Worm (Caenorhabditis elegans): ENCODE results near the gene C14C6.13.

Gene C14C6.13

DNA sequence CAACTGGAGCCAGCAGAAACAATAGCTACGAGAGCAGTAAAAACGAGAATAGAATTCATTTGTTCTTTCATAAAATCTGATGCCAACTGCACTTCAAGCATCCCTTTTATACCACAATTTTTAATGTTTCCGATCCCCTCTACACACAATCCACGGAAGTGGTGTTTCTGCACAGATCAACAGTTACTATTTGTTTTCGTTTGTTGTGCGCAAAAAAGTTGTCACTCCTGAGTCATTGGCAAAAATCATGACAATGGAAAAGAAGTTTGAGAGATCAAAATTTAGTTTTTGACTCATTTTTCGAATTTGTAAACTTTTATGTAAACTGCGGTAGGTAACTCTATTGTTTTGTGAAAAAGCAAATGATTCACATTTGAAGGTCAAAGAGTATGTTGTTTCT, 29.6 kb upstream of the C14C6.13 start, which contains the start of gene srlf-37:
Gene srlf-37, minus strand, starts transcription at position 101 of the 400 bp plus-strand sequence.
- no peak for TF ChIP-seq lin-11 (tag; optimal IDR thresholded peaks at IDR 0.05)
- no peak for TF ChIP-seq mdl-1 (tag; optimal IDR thresholded peaks at IDR 0.05)
- no peak for TF ChIP-seq sma-9 (GFP tag; optimal IDR thresholded peaks at IDR 0.05)
- TF ChIP-seq sma-9 (tag; optimal IDR thresholded peaks at IDR 0.05), result no peak
- no peak for TF ChIP-seq lin-39 (tag; optimal IDR thresholded peaks at IDR 0.05)
- no peak for TF ChIP-seq peb-1 (tag; optimal IDR thresholded peaks at IDR 0.05)
- TF ChIP-seq nhr-23 (tag; optimal IDR thresholded peaks at IDR 0.05), result no peak
- no peak for TF ChIP-seq ama-1 (optimal IDR thresholded peaks at IDR 0.05)
- TF ChIP-seq unc-62 (GFP tag; optimal IDR thresholded peaks at IDR 0.05), result no peak
- TF ChIP-seq ceh-16 (tag; optimal IDR thresholded peaks at IDR 0.05), result no peak
- no peak for TF ChIP-seq nhr-10 (tag; optimal IDR thresholded peaks at IDR 0.05)
- TF ChIP-seq alr-1 (tag; optimal IDR thresholded peaks at IDR 0.05), result no peak
- TF ChIP-seq zag-1 (tag; optimal IDR thresholded peaks at IDR 0.05), result no peak
- no peak for TF ChIP-seq ztf-11 (tag; optimal IDR thresholded peaks at IDR 0.05)

DNA sequence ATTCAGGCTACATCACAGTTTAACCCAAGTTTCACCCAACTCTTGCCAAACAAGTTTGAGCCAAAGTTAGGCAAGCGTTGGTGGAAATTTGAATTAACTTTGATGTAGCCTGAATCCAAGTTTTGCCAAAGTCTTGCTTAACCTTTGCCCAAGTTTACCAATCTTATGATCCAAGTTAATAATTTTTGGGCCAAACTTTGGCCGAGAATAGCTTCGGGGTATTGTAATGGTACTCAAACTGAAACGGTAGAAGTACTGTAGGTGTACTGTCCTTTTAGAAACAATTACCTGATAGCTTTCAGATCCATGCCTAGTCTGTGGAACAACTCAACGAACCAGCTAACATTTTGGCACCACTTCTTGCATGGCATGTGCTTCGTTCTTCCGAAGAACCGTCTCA, 25.7 kb upstream of the C14C6.13 start, which contains the start of gene nhr-251:
Gene nhr-251, plus strand, starts transcription at position 301 of the 400 bp plus-strand sequence.
- TF ChIP-seq nhr-77 (tag; optimal IDR thresholded peaks at IDR 0.05) (no peak), lin-39 (tag; optimal IDR thresholded peaks at IDR 0.05) (no peak), unc-55 (GFP tag; optimal IDR thresholded peaks at IDR 0.05) (no peak), unc-39 (tag; optimal IDR thresholded peaks at IDR 0.05) (no peak), sma-9 (GFP tag; optimal IDR thresholded peaks at IDR 0.05) (no peak), sma-9 (tag; optimal IDR thresholded peaks at IDR 0.05) (no peak), nhr-237 (tag; optimal IDR thresholded peaks at IDR 0.05) (no peak), dmd-4 (tag; optimal IDR thresholded peaks at IDR 0.05) (no peak), peb-1 (tag; optimal IDR thresholded peaks at IDR 0.05) (no peak), mbf-1 (tag; optimal IDR thresholded peaks at IDR 0.05) (no peak), C34F6.9 (tag; optimal IDR thresholded peaks at IDR 0.05) (no peak), snpc-4 (tag; optimal IDR thresholded peaks at IDR 0.05) (no peak), ceh-82 (tag; optimal IDR thresholded peaks at IDR 0.05) (no peak), blmp-1 (tag; optimal IDR thresholded peaks at IDR 0.05; ENCODE audit: insufficient read depth) (no peak), zag-1 (tag; optimal IDR thresholded peaks at IDR 0.05) (no peak), ztf-4 (tag; optimal IDR thresholded peaks at IDR 0.05) (no peak), nhr-23 (tag; optimal IDR thresholded peaks at IDR 0.05) (no peak)

DNA sequence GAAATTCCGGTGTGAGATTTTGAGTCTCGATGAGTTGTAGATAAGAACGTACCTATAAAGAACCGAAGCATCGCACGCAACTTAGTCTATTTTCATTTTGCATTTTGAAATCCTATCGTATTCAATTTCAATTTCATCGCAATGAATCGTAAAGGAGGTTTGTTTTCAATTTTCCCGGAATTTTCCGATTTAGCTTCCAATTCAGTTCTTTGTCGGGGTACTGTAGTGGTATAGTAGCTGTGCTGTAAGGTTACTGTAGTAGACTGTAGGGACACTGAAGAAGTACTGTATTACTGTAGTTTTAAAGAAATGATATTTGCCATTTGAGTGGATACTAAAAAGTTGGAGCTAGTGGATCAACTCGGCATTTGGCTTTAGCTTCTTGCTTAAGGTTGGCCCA, 25.2 kb upstream of the C14C6.13 start:
- TF ChIP-seq skn-1 (tag; optimal IDR thresholded peaks at IDR 0.05) (no peak), ceh-16 (tag; optimal IDR thresholded peaks at IDR 0.05) (peak; percentile 2), nhr-11 (tag; optimal IDR thresholded peaks at IDR 0.05) (no peak), ztf-1 (GFP tag; conservative IDR thresholded peaks at IDR 0.05) (no peak), aly-2 (tag; optimal IDR thresholded peaks at IDR 0.05) (no peak), sma-9 (GFP tag; optimal IDR thresholded peaks at IDR 0.05) (peak; percentile 47), sma-9 (tag; optimal IDR thresholded peaks at IDR 0.05) (no peak), nhr-77 (tag; optimal IDR thresholded peaks at IDR 0.05) (no peak)

DNA sequence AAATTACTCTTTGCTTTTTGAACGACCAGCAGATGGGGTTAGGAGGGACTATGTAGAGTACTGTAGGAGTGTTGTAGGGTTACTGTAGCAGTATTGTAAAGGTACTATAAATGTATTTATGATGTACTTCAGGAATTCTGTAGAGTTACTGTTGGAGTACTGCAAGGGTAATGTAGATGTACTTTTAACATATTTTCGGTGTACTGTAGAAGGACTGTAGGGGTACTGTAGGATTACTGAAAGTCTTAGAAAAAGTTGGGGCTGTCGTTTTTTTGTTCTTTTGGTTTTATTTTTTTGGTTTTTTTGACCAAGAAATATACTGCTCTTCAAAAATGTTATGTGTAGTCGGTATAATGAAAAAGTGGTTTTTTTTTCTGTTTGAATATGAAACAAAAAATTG, 24.1 kb upstream of the C14C6.13 start:
- TF ChIP-seq nhr-129 (tag; optimal IDR thresholded peaks at IDR 0.05) (no peak), ceh-82 (tag; optimal IDR thresholded peaks at IDR 0.05) (no peak), fos-1 (tag; optimal IDR thresholded peaks at IDR 0.05) (no peak)

DNA sequence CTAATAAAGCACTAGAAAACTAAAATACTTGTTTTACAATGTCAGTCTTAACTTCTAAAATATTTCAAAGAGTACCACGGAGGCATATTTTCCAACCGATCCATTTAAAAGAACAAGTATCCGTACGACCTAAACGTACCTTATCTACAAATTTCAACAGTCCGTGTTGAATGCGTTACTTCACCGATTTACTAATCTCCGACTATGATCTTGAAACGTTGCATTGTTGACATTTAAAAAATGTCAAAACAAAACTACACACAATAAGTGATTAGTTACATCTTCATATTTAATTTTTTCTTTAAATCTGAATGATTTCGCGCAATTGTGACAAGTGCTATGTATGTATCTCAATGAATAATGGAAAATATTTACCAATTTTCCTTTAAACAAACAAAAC, 23.3 kb upstream of the C14C6.13 start:
- TF ChIP-seq ceh-16 (tag; optimal IDR thresholded peaks at IDR 0.05) (peak; percentile 61), nhr-21 (tag; optimal IDR thresholded peaks at IDR 0.05) (no peak), elt-1 (tag; optimal IDR thresholded peaks at IDR 0.05) (peak; percentile 72), nhr-129 (tag; optimal IDR thresholded peaks at IDR 0.05) (no peak), nhr-25 (tag; optimal IDR thresholded peaks at IDR 0.05) (peak; percentile 24), sma-9 (GFP tag; optimal IDR thresholded peaks at IDR 0.05) (peak; percentile 66), sma-9 (tag; optimal IDR thresholded peaks at IDR 0.05) (no peak)

DNA sequence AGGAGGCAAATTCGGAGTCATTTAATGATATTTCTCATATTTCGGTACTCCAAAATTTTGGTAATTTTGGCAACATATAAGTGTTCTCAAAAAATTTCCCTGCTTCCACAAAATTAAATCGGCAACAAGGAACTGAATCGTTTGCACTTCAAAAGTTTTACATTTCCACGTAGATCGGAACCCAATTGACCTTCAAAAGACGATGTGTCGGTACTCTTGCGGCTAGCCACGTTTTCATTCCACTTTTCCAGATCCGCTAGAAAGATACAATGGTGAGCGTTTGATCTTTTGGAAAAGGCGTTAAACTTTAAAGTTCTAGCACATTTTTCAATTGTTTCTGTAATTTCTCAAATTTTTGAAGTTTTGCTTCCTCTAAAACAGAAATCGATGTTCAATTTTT, 22.4 kb upstream of the C14C6.13 start:
- TF ChIP-seq ceh-82 (tag; optimal IDR thresholded peaks at IDR 0.05) (no peak), ceh-16 (tag; optimal IDR thresholded peaks at IDR 0.05) (peak; percentile 83), elt-1 (tag; optimal IDR thresholded peaks at IDR 0.05) (peak; percentile 29), sma-9 (GFP tag; optimal IDR thresholded peaks at IDR 0.05) (peak; percentile 76), sma-9 (tag; optimal IDR thresholded peaks at IDR 0.05) (no peak)

Measured in whole organism, L2 larva.